Fruit fly (Drosophila melanogaster): ENCODE data around the gene CG11583.

The CG11583 gene

DNA sequence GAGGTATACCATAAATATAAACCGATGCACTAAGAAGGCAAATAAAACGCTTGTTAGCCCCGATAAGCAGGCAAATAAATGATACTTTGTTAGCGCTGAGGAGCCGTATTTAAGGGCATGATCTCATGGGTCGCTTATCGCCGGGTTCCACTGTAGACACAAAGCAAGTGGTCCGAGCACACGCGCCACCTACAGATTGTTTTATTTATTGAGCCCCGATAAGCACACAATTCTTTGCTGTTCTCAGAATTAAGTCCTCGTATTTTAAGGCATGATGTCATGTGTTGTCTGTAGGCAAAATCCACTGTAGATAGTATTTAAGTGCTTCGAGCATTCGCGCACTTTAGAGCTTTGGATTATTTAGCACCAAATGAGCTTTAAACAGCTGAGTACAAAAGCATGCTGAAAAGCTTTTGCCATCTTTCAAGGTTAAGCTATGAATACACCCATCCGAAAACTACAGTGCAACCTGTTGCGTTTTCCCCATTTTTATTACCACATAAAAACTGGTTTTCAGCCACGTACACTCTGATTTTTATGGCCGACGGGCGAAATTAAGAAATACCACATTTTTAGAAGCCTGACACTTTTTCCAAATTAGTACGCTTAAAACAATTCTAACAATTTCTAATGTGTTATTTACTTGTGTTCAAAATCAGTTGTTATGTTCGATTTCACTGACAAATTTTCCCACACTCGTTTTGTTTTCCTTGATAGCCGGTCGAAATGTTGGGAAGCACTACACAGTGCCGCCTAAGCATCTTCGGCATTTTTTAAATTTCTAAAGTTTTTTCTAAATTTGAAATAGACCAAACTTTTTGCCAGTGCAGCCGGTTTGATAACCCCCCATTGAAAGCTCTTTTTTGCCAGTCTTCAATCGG is 42.9 kb downstream of the CG11583 start, which contains the start of gene Sqor (continued):
- peak; percentile 77 for TF ChIP-seq Dad (GFP tag; optimal IDR thresholded peaks at IDR 0.05)
- peak; percentile 90 for TF ChIP-seq CG12769 (tag; optimal IDR thresholded peaks at IDR 0.05)
- peak; percentile 90 for TF ChIP-seq BtbVII (GFP tag; optimal IDR thresholded peaks at IDR 0.05)
- peak; percentile 81 for TF ChIP-seq CG12219 (GFP tag; optimal IDR thresholded peaks at IDR 0.05)
- TF ChIP-seq Blimp-1 (GFP tag; optimal IDR thresholded peaks at IDR 0.05): peak; percentile 62
- peak; percentile 93 for TF ChIP-seq zfh2 (GFP tag; optimal IDR thresholded peaks at IDR 0.05)
- peak; percentile 71 for TF ChIP-seq CG1647 (GFP tag; optimal IDR thresholded peaks at IDR 0.05)
- no peak for TF ChIP-seq Doc3 (GFP tag; IDR thresholded peaks at IDR 0.05; ENCODE audit: partially characterized antibody)
- peak; percentile 62 for TF ChIP-seq CG6272 (GFP tag; IDR thresholded peaks at IDR 0.05)
- peak; percentile 72 for TF ChIP-seq CG11398 (GFP tag; optimal IDR thresholded peaks at IDR 0.05)
- TF ChIP-seq Six4 (GFP tag; optimal IDR thresholded peaks at IDR 0.05): peak; percentile 32
- TF ChIP-seq aop (GFP tag; IDR thresholded peaks at IDR 0.05): peak; percentile 73; the same call in 1 of the 2 replicates
- TF ChIP-seq kay (GFP tag; optimal IDR thresholded peaks at IDR 0.05): peak; percentile 54
- peak; percentile 89 for TF ChIP-seq CG10209 (GFP tag; optimal IDR thresholded peaks at IDR 0.05)
- TF ChIP-seq Taf1 (GFP tag; IDR thresholded peaks at IDR 0.05): 0 out of 2 replicates have a peak, but pooled peaks have one; percentile 35
- TF ChIP-seq Ada2b (GFP tag; IDR thresholded peaks at IDR 0.05): peak; percentile 81
- no peak for TF ChIP-seq z (GFP tag; IDR thresholded peaks at IDR 0.05)
- no peak for TF ChIP-seq vnd (GFP tag; IDR thresholded peaks at IDR 0.05; ENCODE audit: partially characterized antibody)
- TF ChIP-seq Myb (GFP tag; optimal IDR thresholded peaks at IDR 0.05): peak; percentile 70
- peak; percentile 57; the same call in 1 of the 3 replicates for TF ChIP-seq CG11093 (GFP tag; IDR thresholded peaks at IDR 0.05)
- TF ChIP-seq Hsf (GFP tag; optimal IDR thresholded peaks at IDR 0.05): peak; percentile 89
- TF ChIP-seq grau (tag; optimal IDR thresholded peaks at IDR 0.05): peak; percentile 99
- peak; percentile 83 for TF ChIP-seq oc (tag; optimal IDR thresholded peaks at IDR 0.05)
- TF ChIP-seq dimm (GFP tag; IDR thresholded peaks at IDR 0.05): peak; percentile 62; the same call in 1 of the 2 replicates
- TF ChIP-seq CG13624 (GFP tag; optimal IDR thresholded peaks at IDR 0.05): peak; percentile 81
- peak; percentile 68 for TF ChIP-seq CG5180 (GFP tag; optimal IDR thresholded peaks at IDR 0.05)
- TF ChIP-seq NC2β (GFP tag; optimal IDR thresholded peaks at IDR 0.05): peak; percentile 64
- peak; percentile 61; the same call in 2 of the 4 replicates for TF ChIP-seq chinmo (GFP tag; IDR thresholded peaks at IDR 0.05; ENCODE audit: partially characterized antibody)
- TF ChIP-seq usp (GFP tag; optimal IDR thresholded peaks at IDR 0.05): no peak
- TF ChIP-seq D19B (GFP tag; optimal IDR thresholded peaks at IDR 0.05): peak; percentile 82
- peak; percentile 98 for TF ChIP-seq Med (GFP tag)
- peak; percentile 73 for TF ChIP-seq Dbx (GFP tag; IDR thresholded peaks at IDR 0.05)
- TF ChIP-seq CG17829 (tag; optimal IDR thresholded peaks at IDR 0.05): peak; percentile 78
- TF ChIP-seq Sox100B (GFP tag; optimal IDR thresholded peaks at IDR 0.05): no peak
- TF ChIP-seq Abd-B (GFP tag; optimal IDR thresholded peaks at IDR 0.05): peak; percentile 90
- peak; percentile 4 for TF ChIP-seq CG4617 (GFP tag; optimal IDR thresholded peaks at IDR 0.05; ENCODE audit: borderline replicate concordance)
- TF ChIP-seq CG16779 (GFP tag; IDR thresholded peaks at IDR 0.05): peak; percentile 71; the same call in 1 of the 2 replicates
- TF ChIP-seq CG8359 (GFP tag; optimal IDR thresholded peaks at IDR 0.05; ENCODE audit: borderline replicate concordance): peak; percentile 17
- TF ChIP-seq CG18619 (GFP tag; optimal IDR thresholded peaks at IDR 0.05): peak; percentile 91
- peak; percentile 89 for TF ChIP-seq Hmr (GFP tag; optimal IDR thresholded peaks at IDR 0.05)
- TF ChIP-seq CG1024 (GFP tag; IDR thresholded peaks at IDR 0.05): peak; percentile 59
- TF ChIP-seq CG34224 (GFP tag; IDR thresholded peaks at IDR 0.05; ENCODE audit: partially characterized antibody): no peak
- peak; percentile 89 for TF ChIP-seq CG34376 (GFP tag; optimal IDR thresholded peaks at IDR 0.05)
- TF ChIP-seq CG12236 (GFP tag; optimal IDR thresholded peaks at IDR 0.05): peak; percentile 27
- TF ChIP-seq kni (GFP tag; optimal IDR thresholded peaks at IDR 0.05): no peak
- peak; percentile 76 for TF ChIP-seq CG31441 (GFP tag; IDR thresholded peaks at IDR 0.05)
- peak; percentile 66 for TF ChIP-seq CG1602 (GFP tag; optimal IDR thresholded peaks at IDR 0.05)
- peak; percentile 89 to 95 for TF ChIP-seq Hr51 (GFP tag; optimal IDR thresholded peaks at IDR 0.05)
